Worm (Caenorhabditis elegans): ENCODE measurements around the gene tag-278.

ce11 chrX:3715835-3716234 is 26.8 kb upstream of the tag-278 start:
- no peak for TF ChIP-seq aly-2 (tag; optimal IDR thresholded peaks at IDR 0.05)
- no peak for TF ChIP-seq nhr-11 (tag; optimal IDR thresholded peaks at IDR 0.05)
- no peak for TF ChIP-seq lsy-2 (tag; optimal IDR thresholded peaks at IDR 0.05)
- TF ChIP-seq ama-1 (optimal IDR thresholded peaks at IDR 0.05): no peak

Measured in whole organism, L1 larva.